Worm (Caenorhabditis elegans) whole organism, L4/young adult: Measurements from ENCODE around the gene acr-25.

ENCODE experiments used
- W03F9.2 ChIP-seq: fragments of 150-350 bp; optimal IDR thresholded peaks from 2 replicates; lab custom pipeline; 2014; ENCODE audit warnings: missing biosample characterization, missing genetic modification characterization
- dao-5 ChIP-seq: sonication (generic microtip); optimal IDR thresholded peaks from 2 replicates; lab custom pipeline; 2016; ENCODE audit warnings: missing genotype, missing genetic modification characterization, moderate library complexity, missing compliant biosample characterization
- him-1 ChIP-seq: sonication (generic microtip); optimal IDR thresholded peaks from 2 replicates; lab custom pipeline; 2016; ENCODE audit warnings: missing genotype, missing genetic modification reagents, missing genetic modification characterization, missing compliant biosample characterization

acr-25 gene

ce11 chrIV:6464005-6464404, at the start of gene acr-25:
Gene acr-25, plus strand, starts transcription at chrIV:6464305.
- TF ChIP-seq W03F9.2 (no peak), him-1 (tag; lab: Kevin White, UChicago) (no peak)

ce11 chrIV:6415149-6415548, 49.0 kb upstream of the acr-25 start, which contains the start of gene exos-2:
Gene exos-2, plus strand, starts transcription at chrIV:6415478.
- TF ChIP-seq dao-5: no peak
- TF ChIP-seq W03F9.2: no peak
- TF ChIP-seq him-1 (tag; lab: Kevin White, UChicago): no peak

ce11 chrIV:6416553-6416952, 47.6 kb upstream of the acr-25 start, which contains the start of gene Y73B6BL.22:
Gene Y73B6BL.22, minus strand, starts transcription at chrIV:6416653.
- TF ChIP-seq W03F9.2: no peak
- no peak for TF ChIP-seq him-1 (tag; lab: Kevin White, UChicago)
- TF ChIP-seq dao-5: no peak

- TF ChIP-seq W03F9.2 (no peak), dao-5 (no peak), him-1 (tag; lab: Kevin White, UChicago) (no peak)
Measured at ce11 chrIV:6417612-6418011, 46.5 kb upstream of the acr-25 start.

- TF ChIP-seq dao-5: no peak
- TF ChIP-seq W03F9.2: no peak
- TF ChIP-seq him-1 (tag; lab: Kevin White, UChicago): no peak
Measured at ce11 chrIV:6419031-6419582, 45.0 kb upstream of the acr-25 start, which contains the start of the genes Y73B6BL.23 and htp-2. Gene Y73B6BL.23, minus strand, starts transcription at chrIV:6419081. Gene htp-2, plus strand, starts transcription at chrIV:6419522.

ce11 chrIV:6421183-6421635, 42.9 kb upstream of the acr-25 start, which contains the start of gene puf-11:
Gene puf-11, plus strand, starts transcription at chrIV:6421585.
- TF ChIP-seq him-1 (tag; lab: Kevin White, UChicago): no peak
- no peak for TF ChIP-seq W03F9.2
- TF ChIP-seq dao-5: no peak

- no peak for TF ChIP-seq W03F9.2
- TF ChIP-seq him-1 (tag; lab: Kevin White, UChicago): no peak
- no peak for TF ChIP-seq dao-5
Measured at ce11 chrIV:6426089-6426715, 37.9 kb upstream of the acr-25 start, which contains the start of gene acp-6. Gene acp-6, minus strand, starts transcription at chrIV:6426139.

ce11 chrIV:6427223-6427622, 36.9 kb upstream of the acr-25 start:
- TF ChIP-seq dao-5: no peak
- TF ChIP-seq W03F9.2: no peak
- no peak for TF ChIP-seq him-1 (tag; lab: Kevin White, UChicago)

ce11 chrIV:6431582-6431981, 32.5 kb upstream of the acr-25 start, which contains the start of gene acp-7:
Gene acp-7, minus strand, starts transcription at chrIV:6431682.
- TF ChIP-seq dao-5 (no peak), W03F9.2 (no peak), him-1 (tag; lab: Kevin White, UChicago) (no peak)

DNA sequence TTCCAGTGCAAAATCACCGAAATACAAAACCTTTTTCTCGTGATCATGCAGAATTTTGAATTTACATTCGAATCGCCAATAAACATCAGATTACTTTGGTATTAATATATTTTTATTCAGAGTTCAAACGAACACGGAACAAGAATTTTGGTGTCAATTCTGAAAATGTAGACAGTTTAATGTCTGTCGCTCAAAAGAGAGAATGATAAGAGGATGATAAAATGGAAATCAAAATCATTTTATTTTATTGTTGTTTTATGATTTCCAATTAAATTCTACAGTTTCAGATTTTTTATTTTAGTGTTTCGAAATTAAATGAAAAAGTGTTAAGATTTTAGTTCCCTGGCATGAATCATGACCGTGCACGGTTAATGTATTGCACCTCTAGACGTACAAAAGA, 31.7 kb upstream of the acr-25 start:
- TF ChIP-seq W03F9.2 (no peak), him-1 (tag; lab: Kevin White, UChicago) (no peak), dao-5 (no peak)

DNA sequence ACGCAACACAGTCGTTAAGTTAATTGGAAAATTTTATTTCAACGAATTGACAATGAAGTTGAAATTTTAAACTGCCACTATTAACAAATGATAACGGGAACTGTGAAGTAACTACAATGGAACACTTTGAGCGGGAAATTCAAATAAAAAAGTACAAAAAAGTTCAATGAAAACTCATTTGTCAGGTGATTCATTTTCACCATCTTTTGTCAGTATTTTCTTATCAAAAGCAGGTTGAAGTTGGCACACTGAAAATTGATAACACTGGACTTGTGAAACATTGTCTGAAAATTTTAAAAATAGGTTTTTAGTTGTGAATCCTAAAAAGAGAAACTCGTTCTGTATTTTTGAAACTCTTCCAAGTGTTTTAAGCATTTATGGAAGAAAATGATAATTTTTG, 30.7 kb upstream of the acr-25 start:
- TF ChIP-seq W03F9.2: peak; percentile 2
- no peak for TF ChIP-seq dao-5

DNA sequence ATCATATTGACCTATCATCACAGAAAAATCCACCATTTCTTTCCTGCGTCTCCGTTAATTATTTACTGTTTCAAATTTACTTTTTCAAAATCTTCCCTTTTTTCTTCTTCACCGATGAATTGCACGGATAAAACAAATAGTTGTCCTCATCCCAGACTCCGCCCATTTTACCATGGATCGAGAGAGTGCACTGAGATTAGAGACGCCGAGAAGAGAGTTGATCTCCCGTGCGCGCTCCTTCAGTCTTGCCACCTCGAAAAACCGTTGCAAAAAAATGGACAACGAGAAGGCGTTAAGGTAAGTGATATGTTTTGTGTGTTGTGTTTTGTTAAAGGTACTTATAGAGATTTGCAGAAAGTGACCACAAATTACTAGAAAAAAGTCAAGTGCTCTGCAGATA, 26.1 kb upstream of the acr-25 start, which contains the start of gene dlc-5:
Gene dlc-5, plus strand, starts transcription at position 154 of the 400 bp plus-strand sequence.
- no peak for TF ChIP-seq him-1 (tag; lab: Kevin White, UChicago)
- no peak for TF ChIP-seq W03F9.2
- no peak for TF ChIP-seq dao-5

- TF ChIP-seq W03F9.2: no peak
- TF ChIP-seq him-1 (tag; lab: Kevin White, UChicago): no peak
- no peak for TF ChIP-seq dao-5
Measured at ce11 chrIV:6441601-6442000, 22.5 kb upstream of the acr-25 start, which contains the start of gene Y73B6BL.31. Gene Y73B6BL.31, plus strand, starts transcription at chrIV:6441901.

- TF ChIP-seq W03F9.2 (no peak), dao-5 (no peak), him-1 (tag; lab: Kevin White, UChicago) (no peak)
Measured at ce11 chrIV:6442016-6442618, 22.0 kb upstream of the acr-25 start.

DNA sequence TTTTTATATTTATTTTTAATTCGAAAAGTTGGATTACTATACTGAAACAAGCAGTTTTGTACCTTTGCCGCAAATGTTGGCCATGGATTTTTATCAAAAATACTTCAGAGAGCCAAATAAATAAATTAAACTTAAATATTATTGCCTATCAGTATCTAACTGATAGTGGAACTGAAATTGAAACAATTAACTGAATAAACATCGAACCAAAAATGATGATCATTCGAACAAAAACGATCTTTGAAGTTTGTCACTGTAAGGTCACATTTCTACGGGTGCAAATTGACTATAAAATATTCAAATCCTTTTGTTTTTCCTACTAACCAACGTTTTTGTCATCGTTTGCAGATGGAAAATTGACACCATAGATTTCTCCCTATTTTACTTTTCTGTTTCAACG, 21.1 kb upstream of the acr-25 start:
- TF ChIP-seq W03F9.2 (no peak), him-1 (tag; lab: Kevin White, UChicago) (no peak), dao-5 (no peak)
